Worm (Caenorhabditis elegans) whole organism, L4 larva: ENCODE results near the gene nex-2.

ENCODE experiments used
- F26F4.8 ChIP-seq: fragments of 200-800 bp; sonication (Bioruptor generic); conservative IDR thresholded peaks from 2 replicates; pipeline ENCODE4 v1.3.6; 2022; ENCODE audit warnings: missing genetic modification characterization, missing compliant biosample characterization
- F49E8.2 ChIP-seq: sonication (generic microtip); optimal IDR thresholded peaks from 2 replicates; lab custom pipeline; 2016; ENCODE audit warnings: missing compliant biosample characterization, mild to moderate bottlenecking, missing genetic modification characterization, borderline replicate concordance
- T20F7.1 ChIP-seq: fragments of 200-800 bp; sonication (Bioruptor generic); optimal IDR thresholded peaks from 2 replicates; lab custom pipeline; 2018; ENCODE audit warnings: mild to moderate bottlenecking, missing genetic modification characterization, missing compliant biosample characterization
- T26A8.4 ChIP-seq: fragments of 200-800 bp; sonication (Bioruptor generic); IDR thresholded peaks from 2 replicates; pipeline ENCODE4 v1.3.6; 2022; ENCODE audit warnings: missing genetic modification characterization, missing compliant biosample characterization
- Y48G9A.11 ChIP-seq: fragments of 200-800 bp; sonication (Bioruptor generic); IDR thresholded peaks from 2 replicates; pipeline ENCODE4 v1.3.6; 2022; ENCODE audit warnings: missing genetic modification reagents, missing genetic modification characterization, missing compliant biosample characterization
- ZK337.2 ChIP-seq: fragments of 200-800 bp; sonication (Bioruptor generic); IDR thresholded peaks from 2 replicates; pipeline ENCODE4 v1.3.6; 2022; ENCODE audit warnings: missing genetic modification reagents, missing genetic modification characterization, missing compliant biosample characterization
- aly-2 ChIP-seq: sonication (generic microtip); optimal IDR thresholded peaks from 2 replicates; lab custom pipeline; 2018; ENCODE audit warnings: missing biosample characterization, missing genetic modification characterization
- arid-1 ChIP-seq: fragments of 200-800 bp; sonication (Bioruptor generic); conservative IDR thresholded peaks from 2 replicates; pipeline ENCODE4 v1.3.6; 2022; ENCODE audit warnings: missing genetic modification reagents, missing genetic modification characterization, missing compliant biosample characterization
- attf-4 ChIP-seq: sonication (generic microtip); optimal IDR thresholded peaks from 3 replicates; lab custom pipeline; 2017; ENCODE audit warnings: missing biosample characterization, missing genetic modification characterization
- ceh-28 ChIP-seq: fragments of 150-350 bp; optimal IDR thresholded peaks from 2 replicates; lab custom pipeline; 2014; ENCODE audit warnings: missing biosample characterization, missing genetic modification reagents, missing genetic modification characterization
- ceh-44 ChIP-seq: fragments of 200-800 bp; sonication (Bioruptor generic); IDR thresholded peaks from 2 replicates; pipeline ENCODE4 v1.3.6; 2022; ENCODE audit warnings: missing genetic modification reagents, missing genetic modification characterization, missing compliant biosample characterization
- ceh-62 ChIP-seq: sonication (generic microtip); optimal IDR thresholded peaks from 2 replicates; lab custom pipeline; 2017; ENCODE audit warnings: missing biosample characterization, missing genetic modification characterization
- ces-1 ChIP-seq: fragments of 150-350 bp; sonication (generic microtip); optimal IDR thresholded peaks from 4 replicates; lab custom pipeline; 2014; ENCODE audit warnings: missing biosample characterization, missing genetic modification reagents, missing genetic modification characterization
- daf-19 ChIP-seq: fragments of 200-800 bp; sonication (Bioruptor generic); conservative IDR thresholded peaks from 2 replicates; pipeline ENCODE4 v1.3.6; 2022; ENCODE audit warnings: missing genetic modification characterization, missing compliant biosample characterization
- duxl-1 ChIP-seq: sonication (generic microtip); optimal IDR thresholded peaks from 2 replicates; lab custom pipeline; 2016; ENCODE audit warnings: mild to moderate bottlenecking, missing genetic modification characterization, moderate library complexity, missing compliant biosample characterization; ENCODE audit not compliant: poor library complexity
- dve-1 ChIP-seq: sonication (generic microtip); optimal IDR thresholded peaks from 2 replicates; lab custom pipeline; 2017; ENCODE audit warnings: antibody characterized with exemption, mild to moderate bottlenecking, missing genetic modification characterization, missing compliant biosample characterization; ENCODE audit not compliant: insufficient read depth
- egl-27 ChIP-seq: sonication (generic microtip); optimal IDR thresholded peaks from 3 replicates; lab custom pipeline; 2017; ENCODE audit warnings: missing biosample characterization, missing genetic modification reagents, missing genetic modification characterization
- fkh-10 ChIP-seq: fragments of 150-350 bp; optimal IDR thresholded peaks from 2 replicates; lab custom pipeline; 2014; ENCODE audit warnings: missing biosample characterization, missing genetic modification reagents, missing genetic modification characterization
- fos-1 ChIP-seq: fragments of 150-350 bp; optimal IDR thresholded peaks from 2 replicates; lab custom pipeline; 2014; ENCODE audit warnings: missing biosample characterization, missing genetic modification characterization
- hif-1 ChIP-seq, 2 experiments: sonication (generic microtip); optimal IDR thresholded peaks; 2 replicates each; lab custom pipeline; 2016 to 2017; ENCODE audit warnings: missing compliant biosample characterization in 2 of 2, missing genetic modification characterization in 2 of 2, missing genetic modification reagents in 2 of 2, missing genotype in 2 of 2, mild to moderate bottlenecking in 1 of 2
- hlh-11 ChIP-seq: fragments of 200-800 bp; sonication (Bioruptor generic); optimal IDR thresholded peaks from 2 replicates; lab custom pipeline; 2018; ENCODE audit warnings: mild to moderate bottlenecking, missing genetic modification characterization, missing compliant biosample characterization
- lin-13 ChIP-seq: fragments of 150-350 bp; optimal IDR thresholded peaks from 2 replicates; lab custom pipeline; 2014; ENCODE audit warnings: missing biosample characterization, missing genetic modification reagents, missing genetic modification characterization
- lin-39 ChIP-seq: fragments of 150-350 bp; optimal IDR thresholded peaks from 2 replicates; lab custom pipeline; 2014; ENCODE audit warnings: missing biosample characterization, missing genetic modification reagents, missing genetic modification characterization
- lir-3 ChIP-seq: sonication (generic microtip); optimal IDR thresholded peaks from 2 replicates; lab custom pipeline; 2016; ENCODE audit warnings: mild to moderate bottlenecking, missing genetic modification characterization, missing compliant biosample characterization
- lsy-2 ChIP-seq, 2 experiments: fragments of 150-350 bp in 1 of 2; sonication (generic microtip) in 1 of 2; optimal IDR thresholded peaks; 2 replicates each; lab custom pipeline; 2014 to 2017; ENCODE audit warnings: missing biosample characterization in 2 of 2, missing genetic modification characterization in 2 of 2
- madf-5 ChIP-seq, 2 experiments: fragments of 200-800 bp; sonication (Bioruptor generic); IDR thresholded peaks; 2 replicates each; pipeline ENCODE4 v1.3.6; 2022; ENCODE audit warnings: missing compliant biosample characterization in 2 of 2, missing genetic modification characterization in 2 of 2
- mdl-1 ChIP-seq, 2 experiments: fragments of 150-350 bp in 1 of 2; sonication (generic microtip) in 1 of 2; optimal IDR thresholded peaks; 2 replicates each; lab custom pipeline; 2014 to 2017; ENCODE audit warnings: missing biosample characterization in 2 of 2, missing genetic modification characterization in 2 of 2
- mdt-29 ChIP-seq: fragments of 200-800 bp; sonication (Bioruptor generic); IDR thresholded peaks from 2 replicates; pipeline ENCODE4 v1.3.6; 2022; ENCODE audit warnings: missing genetic modification reagents, missing genetic modification characterization, missing compliant biosample characterization
- mep-1 ChIP-seq: fragments of 150-350 bp; sonication (generic microtip); optimal IDR thresholded peaks from 3 replicates; lab custom pipeline; 2014; ENCODE audit warnings: missing biosample characterization, missing genetic modification characterization
- nhr-11 ChIP-seq: fragments of 150-350 bp; optimal IDR thresholded peaks from 2 replicates; lab custom pipeline; 2014; ENCODE audit warnings: missing biosample characterization, missing genetic modification characterization
- nhr-28 ChIP-seq: fragments of 150-350 bp; optimal IDR thresholded peaks from 2 replicates; lab custom pipeline; 2014; ENCODE audit warnings: missing biosample characterization, missing genetic modification characterization
- nhr-41 ChIP-seq: fragments of 200-800 bp; sonication (Bioruptor generic); IDR thresholded peaks from 2 replicates; pipeline ENCODE4 v1.3.6; 2022; ENCODE audit warnings: missing genetic modification reagents, missing genetic modification characterization, missing compliant biosample characterization
- nhr-42 ChIP-seq: fragments of 200-800 bp; sonication (Bioruptor generic); IDR thresholded peaks from 2 replicates; pipeline ENCODE4 v1.3.6; 2022; ENCODE audit warnings: missing genetic modification characterization, missing compliant biosample characterization
- nhr-6 ChIP-seq: fragments of 150-350 bp; optimal IDR thresholded peaks from 2 replicates; lab custom pipeline; 2014; ENCODE audit warnings: missing biosample characterization, missing genetic modification characterization
- nhr-76 ChIP-seq: fragments of 150-350 bp; optimal IDR thresholded peaks from 2 replicates; lab custom pipeline; 2014; ENCODE audit warnings: missing biosample characterization, missing genetic modification characterization
- nhr-77 ChIP-seq: fragments of 150-350 bp; optimal IDR thresholded peaks from 2 replicates; lab custom pipeline; 2014; ENCODE audit warnings: missing biosample characterization, missing genetic modification characterization
- pha-4 ChIP-seq, 2 experiments: fragments of 150-350 bp in 1 of 2; fragments of 200-800 bp in 1 of 2; sonication (Bioruptor generic) in 1 of 2; IDR thresholded peaks in 1 of 2; optimal IDR thresholded peaks in 1 of 2; 2 replicates each; pipeline versions ENCODE4 v1.3.6 to Lab custom; 2014 to 2022; ENCODE audit warnings: missing genetic modification characterization in 2 of 2, missing genetic modification reagents in 2 of 2, missing biosample characterization in 1 of 2, missing compliant biosample characterization in 1 of 2
- php-3 ChIP-seq: fragments of 200-800 bp; sonication (Bioruptor generic); IDR thresholded peaks from 2 replicates; pipeline ENCODE4 v1.3.6; 2022; ENCODE audit warnings: missing genetic modification reagents, missing genetic modification characterization, missing compliant biosample characterization
- pqm-1 ChIP-seq: sonication (generic microtip); optimal IDR thresholded peaks from 2 replicates; lab custom pipeline; 2017; ENCODE audit warnings: missing biosample characterization, missing genetic modification characterization
- rbr-2 ChIP-seq: sonication (generic microtip); optimal IDR thresholded peaks from 2 replicates; lab custom pipeline; 2016; ENCODE audit warnings: missing genotype, missing genetic modification characterization, missing compliant biosample characterization
- sdz-12 ChIP-seq: fragments of 200-800 bp; sonication (Bioruptor generic); optimal IDR thresholded peaks from 2 replicates; lab custom pipeline; 2018; ENCODE audit warnings: mild to moderate bottlenecking, missing genetic modification characterization, missing compliant biosample characterization
- spr-1 ChIP-seq: sonication (generic microtip); optimal IDR thresholded peaks from 2 replicates; lab custom pipeline; 2016; ENCODE audit warnings: mild to moderate bottlenecking, missing genetic modification characterization, missing compliant biosample characterization
- spr-3 ChIP-seq: fragments of 200-800 bp; sonication (Bioruptor generic); optimal IDR thresholded peaks from 2 replicates; lab custom pipeline; 2018; ENCODE audit warnings: mild to moderate bottlenecking, missing genetic modification characterization, missing compliant biosample characterization
- tra-1 ChIP-seq: fragments of 200-800 bp; sonication (Bioruptor generic); IDR thresholded peaks from 2 replicates; pipeline ENCODE4 v1.3.6; 2022; ENCODE audit warnings: missing genetic modification reagents, missing genetic modification characterization, missing compliant biosample characterization
- unc-130 ChIP-seq: sonication (generic microtip); optimal IDR thresholded peaks from 2 replicates; lab custom pipeline; 2016; ENCODE audit warnings: missing genetic modification reagents, missing genetic modification characterization, missing compliant biosample characterization
- vab-7 ChIP-seq: fragments of 200-800 bp; sonication (Bioruptor generic); IDR thresholded peaks from 2 replicates; pipeline ENCODE4 v1.3.6; 2022; ENCODE audit warnings: missing genetic modification reagents, missing genetic modification characterization, missing compliant biosample characterization

nex-2 gene

DNA sequence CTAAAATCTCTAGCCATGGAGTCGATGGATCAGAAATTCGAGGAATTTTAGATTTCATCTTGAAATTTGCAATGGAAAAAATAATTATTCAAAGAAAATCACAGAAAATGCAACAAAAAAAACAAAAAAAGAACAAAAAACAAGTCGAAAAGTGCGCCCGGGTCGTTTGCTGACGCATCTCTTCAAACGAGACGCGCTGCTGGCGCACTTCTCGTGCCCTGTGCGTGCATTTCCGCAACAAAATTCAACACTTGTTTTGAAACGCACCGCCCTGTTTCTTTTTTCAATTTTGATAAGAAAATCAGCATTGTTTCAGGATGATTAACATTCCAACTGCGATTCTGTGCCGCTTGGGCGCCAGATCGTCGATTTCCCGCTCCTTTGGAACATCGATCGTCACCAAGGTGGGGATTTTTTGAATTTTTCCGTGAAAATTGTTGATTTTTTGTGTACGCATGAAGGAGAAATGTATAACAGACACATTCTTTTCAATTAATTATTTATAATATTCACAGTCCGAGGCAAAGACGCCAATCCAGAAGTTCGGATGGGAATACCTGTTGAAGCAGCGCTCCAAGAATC lies 3.8 kb upstream of the nex-2 start, which contains the start of the genes jmjd-4 and mev-1 (continued):
- TF ChIP-seq ZK337.2 (GFP tag; lab: Robert Waterston, UW): no peak
- peak; percentile 35 for TF ChIP-seq unc-130 (GFP tag; lab: Kevin White, UChicago)
- peak; percentile 64 for TF ChIP-seq nhr-6 (tag; lab: Kevin White, UChicago)
- 0 out of 2 replicates have a peak, but pooled peaks have one; percentile 67 for TF ChIP-seq nhr-42
- TF ChIP-seq egl-27 (tag; lab: Kevin White, UChicago): no peak
- no peak for TF ChIP-seq ces-1 (GFP tag; lab: Kevin White, UChicago)

DNA sequence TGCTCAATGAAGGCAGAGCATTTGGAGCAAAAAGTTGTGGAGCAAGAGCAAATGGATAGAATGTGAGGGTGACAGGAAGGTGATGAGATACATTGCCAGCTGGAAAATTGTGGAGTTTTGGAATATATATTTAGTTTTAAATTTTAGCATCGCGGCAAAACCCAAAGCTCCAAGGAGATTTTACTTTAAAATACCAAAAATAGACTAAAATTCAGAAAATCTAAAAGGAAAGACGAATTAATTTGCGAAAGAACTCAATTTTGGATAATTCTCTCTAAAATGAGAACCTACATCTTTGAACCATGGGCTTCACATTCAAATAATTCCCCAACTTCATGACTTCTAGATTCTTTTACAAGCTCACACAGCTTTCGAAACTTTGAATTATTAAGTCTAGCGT lies 2.3 kb upstream of the nex-2 start, which contains the start of gene T07C4.12:
T07C4.12 (minus strand) TSS at position 101 of the 400 bp plus-strand sequence.
- TF ChIP-seq aly-2 (no peak), arid-1 (GFP tag; lab: Robert Waterston, UW) (no peak)

DNA sequence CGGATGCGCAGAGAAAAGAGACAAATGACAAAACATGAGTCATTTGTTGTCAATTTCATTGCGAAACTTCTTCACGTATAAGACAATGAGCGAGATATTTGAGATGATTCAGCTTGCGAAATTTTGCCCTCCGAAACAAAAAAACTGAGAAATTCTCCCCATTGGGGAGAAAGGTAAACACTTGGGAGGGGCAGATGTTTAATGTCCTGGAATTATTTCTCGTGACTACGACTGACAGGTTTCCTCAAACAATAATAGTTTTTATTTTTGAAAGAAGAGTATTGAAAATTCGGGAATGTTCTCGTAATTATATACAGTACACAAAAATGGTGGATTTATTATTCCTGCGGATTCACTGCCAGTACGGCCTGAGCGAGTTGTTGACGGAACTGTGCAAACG lies 1.0 kb upstream of the nex-2 start:
- TF ChIP-seq pqm-1 (tag; lab: Kevin White, UChicago): no peak
- TF ChIP-seq lir-3 (tag; lab: Kevin White, UChicago): no peak
- TF ChIP-seq nhr-77 (tag; lab: Kevin White, UChicago): no peak
- no peak for TF ChIP-seq lin-13
- TF ChIP-seq ceh-62 (tag; lab: Kevin White, UChicago): no peak
- TF ChIP-seq ces-1 (GFP tag; lab: Kevin White, UChicago): no peak
- TF ChIP-seq dve-1 (tag; lab: Kevin White, UChicago): peak; percentile 26
- no peak for TF ChIP-seq nhr-41 (GFP tag; lab: Robert Waterston, UW)
- TF ChIP-seq fkh-10 (GFP tag; lab: Kevin White, UChicago): no peak
- TF ChIP-seq ceh-44: no peak
- no peak for TF ChIP-seq F49E8.2
- no peak for TF ChIP-seq nhr-11 (tag; lab: Kevin White, UChicago)
- no peak for TF ChIP-seq lsy-2 (tag; optimal IDR thresholded peaks at IDR 0.05; lab: Kevin White, UChicago)
- TF ChIP-seq mdt-29 (GFP tag; lab: Robert Waterston, UW): peak; percentile 17; the same call in 1 of the 2 replicates
- TF ChIP-seq tra-1 (GFP tag; lab: Robert Waterston, UW): no peak
- no peak for TF ChIP-seq daf-19 (GFP tag; lab: Robert Waterston, UW)
- TF ChIP-seq T20F7.1 (GFP tag; lab: Kevin White, UChicago): no peak
- peak; percentile 1 for TF ChIP-seq mep-1 (tag; lab: Kevin White, UChicago)
- no peak for TF ChIP-seq mdl-1 (tag; optimal IDR thresholded peaks at IDR 0.05; lab: Kevin White, UChicago)
- no peak for TF ChIP-seq fos-1
- TF ChIP-seq hif-1 (tag; optimal IDR thresholded peaks at IDR 0.05; lab: Kevin White, UChicago): peak in 1 of 2 experiments; percentile 25
- TF ChIP-seq spr-1 (tag; lab: Kevin White, UChicago): no peak
- no peak for TF ChIP-seq spr-3 (GFP tag; lab: Kevin White, UChicago)
- no peak for TF ChIP-seq rbr-2 (tag; lab: Kevin White, UChicago)
- TF ChIP-seq duxl-1 (tag; lab: Kevin White, UChicago): no peak
- TF ChIP-seq madf-5 (GFP tag; IDR thresholded peaks at IDR 0.05; lab: Robert Waterston, UW): no peak
- TF ChIP-seq Y48G9A.11 (GFP tag; lab: Robert Waterston, UW): no peak
- TF ChIP-seq hlh-11 (tag; lab: Kevin White, UChicago): peak; percentile 29
- TF ChIP-seq sdz-12 (GFP tag; lab: Kevin White, UChicago): no peak
- TF ChIP-seq nhr-76 (tag; lab: Kevin White, UChicago): no peak
- no peak for TF ChIP-seq php-3 (GFP tag; lab: Robert Waterston, UW)
- no peak for TF ChIP-seq T26A8.4 (GFP tag; lab: Robert Waterston, UW)
- TF ChIP-seq F26F4.8 (GFP tag; lab: Robert Waterston, UW): no peak
- peak; percentile 15 for TF ChIP-seq nhr-6 (tag; lab: Kevin White, UChicago)
- TF ChIP-seq attf-4 (tag; lab: Kevin White, UChicago): no peak
- no peak for TF ChIP-seq ceh-28
- TF ChIP-seq vab-7 (GFP tag; lab: Robert Waterston, UW): no peak
- no peak for TF ChIP-seq nhr-28 (tag; lab: Kevin White, UChicago)
- TF ChIP-seq lin-39: no peak
- TF ChIP-seq aly-2: no peak
- 0 out of 2 replicates have a peak, but pooled peaks have one; percentile 32 for TF ChIP-seq pha-4 (GFP tag; IDR thresholded peaks at IDR 0.05; lab: Robert Waterston, UW)
- peak; percentile 64 for TF ChIP-seq pha-4 (tag; optimal IDR thresholded peaks at IDR 0.05; lab: Kevin White, UChicago)
